Worm (Caenorhabditis elegans): Measurements from ENCODE around the gene ace-4.

Gene ace-4

DNA sequence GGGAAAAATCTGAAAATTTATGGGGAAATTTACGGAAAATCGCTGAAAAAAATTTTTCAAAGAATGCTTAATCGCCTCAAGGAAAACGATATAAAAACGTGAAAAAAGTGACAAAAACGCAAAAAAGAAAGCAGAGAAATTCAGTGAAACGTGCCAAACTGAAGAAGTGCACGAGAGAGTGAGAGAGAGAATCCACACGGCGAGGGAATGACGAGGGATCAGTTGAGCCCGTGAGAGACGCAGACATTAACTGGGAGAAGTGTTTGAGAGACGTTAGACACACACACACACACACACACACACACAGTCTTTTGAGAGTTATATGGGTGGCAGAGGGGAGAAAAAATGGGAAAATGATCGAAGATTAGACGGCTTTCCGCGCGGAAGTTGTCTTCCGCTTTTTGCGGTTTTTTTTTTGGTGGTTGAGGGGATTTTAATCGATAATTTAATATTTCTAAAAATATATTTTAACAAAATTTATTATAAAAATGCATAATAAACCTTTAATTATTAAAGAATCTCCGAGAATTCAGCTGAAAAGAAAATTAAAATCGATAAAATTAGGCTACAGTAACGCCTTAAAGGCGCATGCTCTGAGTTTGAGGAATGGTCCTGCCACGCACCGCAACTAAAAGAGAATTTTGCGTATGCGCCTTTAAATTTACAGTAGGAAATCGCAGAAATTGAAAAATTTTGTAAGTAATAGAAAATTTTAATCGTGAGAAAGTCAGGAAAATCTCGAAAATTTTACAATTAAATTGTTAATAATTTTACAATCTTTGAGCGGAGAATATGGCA, 46.8 kb downstream of the ace-4 start (continued):
- TF ChIP-seq nhr-10 (tag; optimal IDR thresholded peaks at IDR 0.05) (no peak), nhr-11 (tag; optimal IDR thresholded peaks at IDR 0.05) (peak; percentile 36), nhr-237 (tag; optimal IDR thresholded peaks at IDR 0.05) (no peak), nhr-42 (GFP tag; IDR thresholded peaks at IDR 0.05) (no peak), F44E2.7 (GFP tag; IDR thresholded peaks at IDR 0.05) (no peak), ZK337.2 (GFP tag; IDR thresholded peaks at IDR 0.05) (no peak), nhr-76 (tag; optimal IDR thresholded peaks at IDR 0.05) (no peak), dmd-9 (GFP tag; IDR thresholded peaks at IDR 0.05) (no peak), lin-29 (GFP tag; IDR thresholded peaks at IDR 0.05) (no peak), spr-3 (GFP tag; optimal IDR thresholded peaks at IDR 0.05) (no peak), egl-43 (GFP tag; IDR thresholded peaks at IDR 0.05) (0 out of 2 replicates have a peak, but pooled peaks have one; percentile 27), ctbp-1 (GFP tag; IDR thresholded peaks at IDR 0.05) (0 out of 2 replicates have a peak, but pooled peaks have one; percentile 7), set-16 (GFP tag; IDR thresholded peaks at IDR 0.05) (no peak), ZK546.5 (tag; optimal IDR thresholded peaks at IDR 0.05) (no peak), Y48G9A.11 (GFP tag; IDR thresholded peaks at IDR 0.05) (0 out of 2 replicates have a peak, but pooled peaks have one; percentile 41), dve-1 (tag; optimal IDR thresholded peaks at IDR 0.05; ENCODE audit: insufficient read depth) (peak; percentile 49), ztf-11 (tag; optimal IDR thresholded peaks at IDR 0.05) (no peak), tra-1 (GFP tag; IDR thresholded peaks at IDR 0.05) (0 out of 2 replicates have a peak, but pooled peaks have one; percentile 15), hlh-11 (tag; optimal IDR thresholded peaks at IDR 0.05) (peak; percentile 70), gei-8 (GFP tag; optimal IDR thresholded peaks at IDR 0.05) (no peak), attf-4 (tag; optimal IDR thresholded peaks at IDR 0.05) (no peak), hif-1 (tag; optimal IDR thresholded peaks at IDR 0.05) (peak; percentile 68 to 99), dpl-1 (GFP tag; optimal IDR thresholded peaks at IDR 0.05) (peak; percentile 60), fos-1 (tag; optimal IDR thresholded peaks at IDR 0.05) (no peak), hmg-1.1 (GFP tag; IDR thresholded peaks at IDR 0.05) (peak; percentile 97), arid-1 (GFP tag; conservative IDR thresholded peaks at IDR 0.05) (no peak), unc-130 (GFP tag; optimal IDR thresholded peaks at IDR 0.05) (peak; percentile 67), daf-19 (GFP tag; conservative IDR thresholded peaks at IDR 0.05) (no peak), ces-1 (GFP tag; optimal IDR thresholded peaks at IDR 0.05) (no peak), cey-2 (tag; optimal IDR thresholded peaks at IDR 0.05; ENCODE audit: borderline replicate concordance, insufficient read depth) (no peak), nhr-111 (GFP tag; optimal IDR thresholded peaks at IDR 0.05) (no peak), daf-8 (GFP tag; IDR thresholded peaks at IDR 0.05) (no peak), rbr-2 (tag; optimal IDR thresholded peaks at IDR 0.05) (peak; percentile 50), F49E8.2 (tag; optimal IDR thresholded peaks at IDR 0.05; ENCODE audit: borderline replicate concordance) (peak; percentile 93), lin-1 (GFP tag; IDR thresholded peaks at IDR 0.05) (no peak), daf-12 (tag; optimal IDR thresholded peaks at IDR 0.05) (no peak), saeg-2 (GFP tag; IDR thresholded peaks at IDR 0.05) (no peak), pqm-1 (tag; optimal IDR thresholded peaks at IDR 0.05) (no peak), skn-1 (tag; optimal IDR thresholded peaks at IDR 0.05) (no peak), sdz-12 (GFP tag; optimal IDR thresholded peaks at IDR 0.05) (no peak), mep-1 (tag; optimal IDR thresholded peaks at IDR 0.05) (peak; percentile 60), egl-27 (tag; optimal IDR thresholded peaks at IDR 0.05) (no peak), ceh-28 (tag; optimal IDR thresholded peaks at IDR 0.05) (no peak), zag-1 (tag; optimal IDR thresholded peaks at IDR 0.05) (no peak), pha-4 (GFP tag; IDR thresholded peaks at IDR 0.05) (no peak), pha-4 (tag; optimal IDR thresholded peaks at IDR 0.05) (peak; percentile 60), Y75B8A.6 (GFP tag; IDR thresholded peaks at IDR 0.05) (0 out of 2 replicates have a peak, but pooled peaks have one; percentile 35), unc-39 (tag; optimal IDR thresholded peaks at IDR 0.05) (no peak), lim-7 (GFP tag; IDR thresholded peaks at IDR 0.05) (no peak), ztf-7 (tag; optimal IDR thresholded peaks at IDR 0.05) (no peak)
